Worm (Caenorhabditis elegans) whole organism, L4 larva: ENCODE data around the gene eelo-1.

ENCODE experiments used
- D1046.2 ChIP-seq: fragments of 200-800 bp; sonication (Bioruptor generic); IDR thresholded peaks from 2 replicates; pipeline ENCODE4 v1.3.6; 2022; ENCODE audit warnings: missing genetic modification characterization, missing compliant biosample characterization
- F26F4.8 ChIP-seq: fragments of 200-800 bp; sonication (Bioruptor generic); conservative IDR thresholded peaks from 2 replicates; pipeline ENCODE4 v1.3.6; 2022; ENCODE audit warnings: missing genetic modification characterization, missing compliant biosample characterization
- F49E8.2 ChIP-seq: sonication (generic microtip); optimal IDR thresholded peaks from 2 replicates; lab custom pipeline; 2016; ENCODE audit warnings: missing compliant biosample characterization, mild to moderate bottlenecking, missing genetic modification characterization, borderline replicate concordance
- T20F7.1 ChIP-seq: fragments of 200-800 bp; sonication (Bioruptor generic); optimal IDR thresholded peaks from 2 replicates; lab custom pipeline; 2018; ENCODE audit warnings: mild to moderate bottlenecking, missing genetic modification characterization, missing compliant biosample characterization
- Y5F2A.4 ChIP-seq: fragments of 200-800 bp; sonication (Bioruptor generic); optimal IDR thresholded peaks from 2 replicates; lab custom pipeline; 2018; ENCODE audit warnings: mild to moderate bottlenecking, missing genetic modification characterization, missing compliant biosample characterization
- ZK337.2 ChIP-seq: fragments of 200-800 bp; sonication (Bioruptor generic); IDR thresholded peaks from 2 replicates; pipeline ENCODE4 v1.3.6; 2022; ENCODE audit warnings: missing genetic modification reagents, missing genetic modification characterization, missing compliant biosample characterization
- ZK546.5 ChIP-seq, 2 experiments: sonication (generic microtip); optimal IDR thresholded peaks; 2 replicates each; lab custom pipeline; 2017; ENCODE audit warnings: missing biosample characterization in 2 of 2, missing genetic modification characterization in 2 of 2
- aly-2 ChIP-seq: sonication (generic microtip); optimal IDR thresholded peaks from 2 replicates; lab custom pipeline; 2018; ENCODE audit warnings: missing biosample characterization, missing genetic modification characterization
- attf-4 ChIP-seq: sonication (generic microtip); optimal IDR thresholded peaks from 3 replicates; lab custom pipeline; 2017; ENCODE audit warnings: missing biosample characterization, missing genetic modification characterization
- ceh-44 ChIP-seq: fragments of 200-800 bp; sonication (Bioruptor generic); IDR thresholded peaks from 2 replicates; pipeline ENCODE4 v1.3.6; 2022; ENCODE audit warnings: missing genetic modification reagents, missing genetic modification characterization, missing compliant biosample characterization
- ceh-62 ChIP-seq: sonication (generic microtip); optimal IDR thresholded peaks from 2 replicates; lab custom pipeline; 2017; ENCODE audit warnings: missing biosample characterization, missing genetic modification characterization
- cey-2 ChIP-seq: sonication (generic microtip); optimal IDR thresholded peaks from 3 replicates; lab custom pipeline; 2017; ENCODE audit warnings: missing genetic modification characterization, mild to moderate bottlenecking, missing compliant biosample characterization, antibody characterized with exemption, borderline replicate concordance; ENCODE audit not compliant: insufficient read depth
- ctbp-1 ChIP-seq: fragments of 200-800 bp; sonication (Bioruptor generic); IDR thresholded peaks from 2 replicates; pipeline ENCODE4 v1.3.6; 2022; ENCODE audit warnings: missing genetic modification reagents, missing genetic modification characterization, missing compliant biosample characterization
- daf-12 ChIP-seq: fragments of 150-350 bp; optimal IDR thresholded peaks from 2 replicates; lab custom pipeline; 2014; ENCODE audit warnings: missing biosample characterization, missing genetic modification reagents, missing genetic modification characterization
- daf-16 ChIP-seq, 3 experiments: sonication (generic microtip); optimal IDR thresholded peaks; 2 replicates each; lab custom pipeline; 2016 to 2017; ENCODE audit warnings: missing genetic modification characterization in 3 of 3, missing genetic modification reagents in 3 of 3, mild to moderate bottlenecking in 2 of 3, missing compliant biosample characterization in 2 of 3, missing biosample characterization in 1 of 3, moderate library complexity in 1 of 3
- dmd-6 ChIP-seq: fragments of 200-800 bp; sonication (Bioruptor generic); IDR thresholded peaks from 2 replicates; pipeline ENCODE4 v1.3.6; 2022; ENCODE audit warnings: missing genetic modification reagents, missing genetic modification characterization, missing compliant biosample characterization
- duxl-1 ChIP-seq: sonication (generic microtip); optimal IDR thresholded peaks from 2 replicates; lab custom pipeline; 2016; ENCODE audit warnings: mild to moderate bottlenecking, missing genetic modification characterization, moderate library complexity, missing compliant biosample characterization; ENCODE audit not compliant: poor library complexity
- dve-1 ChIP-seq: sonication (generic microtip); optimal IDR thresholded peaks from 2 replicates; lab custom pipeline; 2017; ENCODE audit warnings: antibody characterized with exemption, mild to moderate bottlenecking, missing genetic modification characterization, missing compliant biosample characterization; ENCODE audit not compliant: insufficient read depth
- hif-1 ChIP-seq, 2 experiments: sonication (generic microtip); optimal IDR thresholded peaks; 2 replicates each; lab custom pipeline; 2016 to 2017; ENCODE audit warnings: missing compliant biosample characterization in 2 of 2, missing genetic modification characterization in 2 of 2, missing genetic modification reagents in 2 of 2, missing genotype in 2 of 2, mild to moderate bottlenecking in 1 of 2
- hlh-11 ChIP-seq: fragments of 200-800 bp; sonication (Bioruptor generic); optimal IDR thresholded peaks from 2 replicates; lab custom pipeline; 2018; ENCODE audit warnings: mild to moderate bottlenecking, missing genetic modification characterization, missing compliant biosample characterization
- hlh-30 ChIP-seq: sonication (generic microtip); optimal IDR thresholded peaks from 2 replicates; lab custom pipeline; 2017; ENCODE audit warnings: antibody characterized with exemption, mild to moderate bottlenecking, missing genetic modification characterization, missing compliant biosample characterization; ENCODE audit not compliant: insufficient read depth
- hmg-1.1 ChIP-seq: fragments of 200-800 bp; sonication (Bioruptor generic); IDR thresholded peaks from 2 replicates; pipeline ENCODE4 v1.3.6; 2022; ENCODE audit warnings: missing genetic modification reagents, missing genetic modification characterization, missing compliant biosample characterization
- lim-7 ChIP-seq: fragments of 200-800 bp; sonication (Bioruptor generic); IDR thresholded peaks from 2 replicates; pipeline ENCODE4 v1.3.6; 2022; ENCODE audit warnings: missing genetic modification characterization, missing compliant biosample characterization
- lin-13 ChIP-seq: fragments of 150-350 bp; optimal IDR thresholded peaks from 2 replicates; lab custom pipeline; 2014; ENCODE audit warnings: missing biosample characterization, missing genetic modification reagents, missing genetic modification characterization
- lin-29 ChIP-seq: fragments of 200-800 bp; sonication (Bioruptor generic); IDR thresholded peaks from 2 replicates; pipeline ENCODE4 v1.3.6; 2022; ENCODE audit warnings: missing genetic modification reagents, missing genetic modification characterization, missing compliant biosample characterization
- lin-39 ChIP-seq: fragments of 150-350 bp; optimal IDR thresholded peaks from 2 replicates; lab custom pipeline; 2014; ENCODE audit warnings: missing biosample characterization, missing genetic modification reagents, missing genetic modification characterization
- lsy-2 ChIP-seq, 2 experiments: fragments of 150-350 bp in 1 of 2; sonication (generic microtip) in 1 of 2; optimal IDR thresholded peaks; 2 replicates each; lab custom pipeline; 2014 to 2017; ENCODE audit warnings: missing biosample characterization in 2 of 2, missing genetic modification characterization in 2 of 2
- mdl-1 ChIP-seq, 2 experiments: fragments of 150-350 bp in 1 of 2; sonication (generic microtip) in 1 of 2; optimal IDR thresholded peaks; 2 replicates each; lab custom pipeline; 2014 to 2017; ENCODE audit warnings: missing biosample characterization in 2 of 2, missing genetic modification characterization in 2 of 2
- mdt-29 ChIP-seq: fragments of 200-800 bp; sonication (Bioruptor generic); IDR thresholded peaks from 2 replicates; pipeline ENCODE4 v1.3.6; 2022; ENCODE audit warnings: missing genetic modification reagents, missing genetic modification characterization, missing compliant biosample characterization
- mes-2 ChIP-seq: sonication (generic microtip); optimal IDR thresholded peaks from 2 replicates; lab custom pipeline; 2016; ENCODE audit warnings: missing genotype, mild to moderate bottlenecking, missing genetic modification characterization, missing compliant biosample characterization; ENCODE audit not compliant: poor library complexity, severe bottlenecking
- nhr-102 ChIP-seq: sonication (generic microtip); optimal IDR thresholded peaks from 2 replicates; lab custom pipeline; 2016; ENCODE audit warnings: mild to moderate bottlenecking, missing genetic modification characterization, moderate library complexity, missing compliant biosample characterization
- nhr-237 ChIP-seq: sonication (generic microtip); optimal IDR thresholded peaks from 2 replicates; lab custom pipeline; 2017; ENCODE audit warnings: missing biosample characterization, missing genetic modification characterization
- nhr-28 ChIP-seq: fragments of 150-350 bp; optimal IDR thresholded peaks from 2 replicates; lab custom pipeline; 2014; ENCODE audit warnings: missing biosample characterization, missing genetic modification characterization
- nhr-41 ChIP-seq: fragments of 200-800 bp; sonication (Bioruptor generic); IDR thresholded peaks from 2 replicates; pipeline ENCODE4 v1.3.6; 2022; ENCODE audit warnings: missing genetic modification reagents, missing genetic modification characterization, missing compliant biosample characterization
- nhr-42 ChIP-seq: fragments of 200-800 bp; sonication (Bioruptor generic); IDR thresholded peaks from 2 replicates; pipeline ENCODE4 v1.3.6; 2022; ENCODE audit warnings: missing genetic modification characterization, missing compliant biosample characterization
- nhr-48 ChIP-seq: sonication (generic microtip); optimal IDR thresholded peaks from 2 replicates; lab custom pipeline; 2016; ENCODE audit warnings: mild to moderate bottlenecking, missing genetic modification characterization, missing compliant biosample characterization
- nhr-6 ChIP-seq: fragments of 150-350 bp; optimal IDR thresholded peaks from 2 replicates; lab custom pipeline; 2014; ENCODE audit warnings: missing biosample characterization, missing genetic modification characterization
- nhr-77 ChIP-seq: fragments of 150-350 bp; optimal IDR thresholded peaks from 2 replicates; lab custom pipeline; 2014; ENCODE audit warnings: missing biosample characterization, missing genetic modification characterization
- pha-4 ChIP-seq, 2 experiments: fragments of 150-350 bp in 1 of 2; fragments of 200-800 bp in 1 of 2; sonication (Bioruptor generic) in 1 of 2; IDR thresholded peaks in 1 of 2; optimal IDR thresholded peaks in 1 of 2; 2 replicates each; pipeline versions ENCODE4 v1.3.6 to Lab custom; 2014 to 2022; ENCODE audit warnings: missing genetic modification characterization in 2 of 2, missing genetic modification reagents in 2 of 2, missing biosample characterization in 1 of 2, missing compliant biosample characterization in 1 of 2
- php-3 ChIP-seq: fragments of 200-800 bp; sonication (Bioruptor generic); IDR thresholded peaks from 2 replicates; pipeline ENCODE4 v1.3.6; 2022; ENCODE audit warnings: missing genetic modification reagents, missing genetic modification characterization, missing compliant biosample characterization
- pqm-1 ChIP-seq: sonication (generic microtip); optimal IDR thresholded peaks from 2 replicates; lab custom pipeline; 2017; ENCODE audit warnings: missing biosample characterization, missing genetic modification characterization
- saeg-2 ChIP-seq: fragments of 200-800 bp; sonication (Bioruptor generic); IDR thresholded peaks from 2 replicates; pipeline ENCODE4 v1.3.6; 2022; ENCODE audit warnings: missing genetic modification reagents, missing genetic modification characterization, missing compliant biosample characterization
- spr-1 ChIP-seq: sonication (generic microtip); optimal IDR thresholded peaks from 2 replicates; lab custom pipeline; 2016; ENCODE audit warnings: mild to moderate bottlenecking, missing genetic modification characterization, missing compliant biosample characterization
- tra-1 ChIP-seq: fragments of 200-800 bp; sonication (Bioruptor generic); IDR thresholded peaks from 2 replicates; pipeline ENCODE4 v1.3.6; 2022; ENCODE audit warnings: missing genetic modification reagents, missing genetic modification characterization, missing compliant biosample characterization
- vab-7 ChIP-seq: fragments of 200-800 bp; sonication (Bioruptor generic); IDR thresholded peaks from 2 replicates; pipeline ENCODE4 v1.3.6; 2022; ENCODE audit warnings: missing genetic modification reagents, missing genetic modification characterization, missing compliant biosample characterization
- zag-1 ChIP-seq: fragments of 150-350 bp; optimal IDR thresholded peaks from 2 replicates; lab custom pipeline; 2014; ENCODE audit warnings: missing biosample characterization, missing genetic modification characterization
- ztf-11 ChIP-seq: fragments of 150-350 bp; optimal IDR thresholded peaks from 2 replicates; lab custom pipeline; 2014; ENCODE audit warnings: missing biosample characterization, missing genetic modification characterization

Gene eelo-1

DNA sequence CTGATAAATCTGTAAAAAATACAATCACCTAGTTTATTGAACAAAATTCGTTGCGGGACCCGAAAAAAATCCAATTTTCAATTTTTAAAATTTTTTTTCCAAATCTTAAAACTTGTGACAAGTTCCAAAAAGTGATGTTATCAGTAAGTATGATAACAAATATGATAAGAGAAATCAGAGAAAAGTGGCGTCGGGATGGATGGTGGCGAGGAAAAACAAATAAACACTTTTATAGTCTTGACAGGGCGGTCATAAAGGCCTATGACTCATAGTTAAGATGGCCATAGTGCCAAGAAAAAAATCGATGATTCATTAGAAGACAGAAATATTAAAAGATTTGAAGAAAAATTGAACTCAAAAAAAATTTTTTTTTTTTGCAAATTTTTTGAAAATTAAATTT lies 44.4 kb upstream of the eelo-1 start:
- no peak for TF ChIP-seq saeg-2
- peak; percentile 44 for TF ChIP-seq lin-13 (GFP tag; lab: Kevin White, UChicago)
- no peak for TF ChIP-seq zag-1 (tag; lab: Kevin White, UChicago)
- TF ChIP-seq php-3 (GFP tag; lab: Robert Waterston, UW): peak; percentile 84
- TF ChIP-seq lsy-2 (tag; optimal IDR thresholded peaks at IDR 0.05; lab: Kevin White, UChicago): no peak
- TF ChIP-seq tra-1: 0 out of 2 replicates have a peak, but pooled peaks have one; percentile 20
- no peak for TF ChIP-seq ZK337.2 (GFP tag; lab: Robert Waterston, UW)
- peak; percentile 44 for TF ChIP-seq nhr-6
- peak; percentile 67 for TF ChIP-seq pqm-1
- TF ChIP-seq hlh-11: peak; percentile 37
- TF ChIP-seq hlh-30 (tag; lab: Kevin White, UChicago): peak; percentile 50
- no peak for TF ChIP-seq hif-1 (tag; optimal IDR thresholded peaks at IDR 0.05; lab: Kevin White, UChicago)
- TF ChIP-seq daf-16 (GFP tag; optimal IDR thresholded peaks at IDR 0.05; lab: Kevin White, UChicago): no peak
- TF ChIP-seq daf-16 (tag; optimal IDR thresholded peaks at IDR 0.05; lab: Kevin White, UChicago): peak; percentile 93
- no peak for TF ChIP-seq mdl-1 (tag; optimal IDR thresholded peaks at IDR 0.05; lab: Kevin White, UChicago)
- TF ChIP-seq vab-7 (GFP tag; lab: Robert Waterston, UW): no peak
- TF ChIP-seq nhr-42 (GFP tag; lab: Robert Waterston, UW): no peak
- TF ChIP-seq attf-4: no peak
- no peak for TF ChIP-seq D1046.2
- no peak for TF ChIP-seq hmg-1.1 (GFP tag; lab: Robert Waterston, UW)
- TF ChIP-seq pha-4 (GFP tag; IDR thresholded peaks at IDR 0.05; lab: Robert Waterston, UW): no peak
- peak; percentile 20 for TF ChIP-seq pha-4 (tag; optimal IDR thresholded peaks at IDR 0.05; lab: Kevin White, UChicago)
- no peak for TF ChIP-seq F49E8.2
- peak; percentile 9 for TF ChIP-seq T20F7.1
- TF ChIP-seq lim-7: no peak
- TF ChIP-seq Y5F2A.4 (GFP tag; lab: Kevin White, UChicago): no peak
- no peak for TF ChIP-seq mdt-29 (GFP tag; lab: Robert Waterston, UW)
- TF ChIP-seq aly-2: no peak
- TF ChIP-seq ZK546.5 (tag; optimal IDR thresholded peaks at IDR 0.05; lab: Kevin White, UChicago): no peak
- TF ChIP-seq nhr-28: peak; percentile 83
- TF ChIP-seq dmd-6 (GFP tag; lab: Robert Waterston, UW): peak; percentile 47
- TF ChIP-seq nhr-237 (tag; lab: Kevin White, UChicago): no peak
- TF ChIP-seq dve-1: peak; percentile 81
- peak; percentile 38 for TF ChIP-seq nhr-77

DNA sequence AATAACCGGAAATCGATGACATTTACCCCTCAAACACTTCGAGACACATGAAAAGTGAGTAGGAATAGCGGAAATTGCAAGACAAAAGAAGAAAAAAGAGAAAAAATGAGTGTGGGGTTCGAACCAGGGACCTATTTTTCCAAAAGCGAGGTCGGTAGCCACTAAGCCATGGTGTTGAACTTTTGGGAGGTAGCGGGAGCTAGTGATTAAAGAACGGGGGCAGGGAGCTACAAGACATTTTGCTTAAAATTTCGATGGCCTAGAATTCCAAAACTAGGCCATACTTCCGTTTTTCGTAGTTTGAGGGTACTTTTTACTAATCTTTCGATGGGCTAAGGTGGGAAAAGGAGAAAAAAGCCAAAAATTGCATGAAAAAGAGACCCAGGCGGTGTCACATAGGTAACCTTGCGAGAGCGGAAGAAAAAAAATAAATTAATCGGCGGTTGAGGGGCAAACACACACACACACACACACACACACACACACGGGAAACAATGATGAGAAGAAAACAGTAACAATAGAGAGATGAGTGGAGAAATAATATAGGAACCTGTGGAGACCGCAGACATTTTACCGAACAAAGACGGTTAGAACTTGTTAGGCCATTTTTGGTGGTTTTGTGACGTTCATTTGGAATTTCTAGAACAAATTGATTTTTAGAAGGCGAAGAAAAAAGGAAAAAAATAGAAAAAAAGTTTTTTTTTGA lies 43.3 kb upstream of the eelo-1 start:
- TF ChIP-seq daf-12: no peak
- peak; percentile 61 for TF ChIP-seq nhr-41 (GFP tag; lab: Robert Waterston, UW)
- TF ChIP-seq ztf-11 (tag; lab: Kevin White, UChicago): no peak
- no peak for TF ChIP-seq lsy-2 (tag; optimal IDR thresholded peaks at IDR 0.05; lab: Kevin White, UChicago)
- TF ChIP-seq duxl-1: peak; percentile 76
- TF ChIP-seq ctbp-1 (GFP tag; lab: Robert Waterston, UW): peak; percentile 72
- TF ChIP-seq F26F4.8 (GFP tag; lab: Robert Waterston, UW): peak; percentile 94
- TF ChIP-seq hif-1 (tag; optimal IDR thresholded peaks at IDR 0.05; lab: Kevin White, UChicago): peak in 1 of 2 experiments; percentile 33
- TF ChIP-seq cey-2: no peak
- TF ChIP-seq T20F7.1: peak; percentile 35
- TF ChIP-seq lin-29 (GFP tag; lab: Robert Waterston, UW): 0 out of 2 replicates have a peak, but pooled peaks have one; percentile 47
- peak; percentile 22 to 79 for TF ChIP-seq daf-16 (GFP tag; optimal IDR thresholded peaks at IDR 0.05; lab: Kevin White, UChicago)
- peak; percentile 15 for TF ChIP-seq daf-16 (tag; optimal IDR thresholded peaks at IDR 0.05; lab: Kevin White, UChicago)
- no peak for TF ChIP-seq ceh-62
- TF ChIP-seq lim-7: peak; percentile 93
- TF ChIP-seq lin-39 (tag; lab: Kevin White, UChicago): no peak
- peak; percentile 85 for TF ChIP-seq mes-2 (tag; lab: Kevin White, UChicago)
- peak; percentile 88 for TF ChIP-seq ZK337.2 (GFP tag; lab: Robert Waterston, UW)
- peak; percentile 45 for TF ChIP-seq spr-1 (tag; lab: Kevin White, UChicago)
- no peak for TF ChIP-seq nhr-237 (tag; lab: Kevin White, UChicago)
- no peak for TF ChIP-seq saeg-2
- peak; percentile 21 for TF ChIP-seq nhr-48
- no peak for TF ChIP-seq nhr-102 (tag; lab: Kevin White, UChicago)
- TF ChIP-seq ceh-44: peak; percentile 79; the same call in 1 of the 2 replicates
- peak; percentile 48 for TF ChIP-seq hlh-11
